Worm (Caenorhabditis elegans): ENCODE measurements around the gene inx-7.

Gene inx-7

DNA sequence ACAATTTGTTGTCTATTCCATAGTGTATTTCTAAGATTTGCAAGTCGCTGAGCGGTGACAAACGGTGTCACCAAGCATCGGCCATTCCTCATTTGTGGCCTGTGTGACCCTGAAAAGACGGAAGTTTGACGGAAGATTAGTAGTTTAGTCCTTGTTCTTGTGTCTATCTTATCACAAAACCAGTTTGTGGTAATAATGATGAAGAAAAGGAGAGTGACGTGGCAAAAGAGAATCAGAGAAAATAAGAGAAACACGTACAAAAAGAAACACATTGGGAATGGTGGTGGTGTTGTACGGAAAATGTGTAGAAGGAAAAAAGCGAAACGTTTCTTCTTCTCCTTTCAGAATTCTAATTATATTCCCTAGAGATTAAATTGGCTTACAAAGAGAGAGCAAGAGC is 7.3 kb downstream of the inx-7 start, which contains the start of gene mcu-1 (continued):
- TF ChIP-seq elt-3 (tag; optimal IDR thresholded peaks at IDR 0.05) (no peak), nhr-11 (tag; optimal IDR thresholded peaks at IDR 0.05) (no peak), mdl-1 (tag; optimal IDR thresholded peaks at IDR 0.05) (no peak), ZK546.5 (tag; optimal IDR thresholded peaks at IDR 0.05) (no peak), unc-62 (GFP tag; optimal IDR thresholded peaks at IDR 0.05) (no peak), aly-2 (tag; optimal IDR thresholded peaks at IDR 0.05) (no peak), alr-1 (tag; optimal IDR thresholded peaks at IDR 0.05) (no peak), elt-1 (tag; optimal IDR thresholded peaks at IDR 0.05) (no peak), ztf-4 (tag; optimal IDR thresholded peaks at IDR 0.05) (no peak), sem-4 (tag; optimal IDR thresholded peaks at IDR 0.05) (no peak)

DNA sequence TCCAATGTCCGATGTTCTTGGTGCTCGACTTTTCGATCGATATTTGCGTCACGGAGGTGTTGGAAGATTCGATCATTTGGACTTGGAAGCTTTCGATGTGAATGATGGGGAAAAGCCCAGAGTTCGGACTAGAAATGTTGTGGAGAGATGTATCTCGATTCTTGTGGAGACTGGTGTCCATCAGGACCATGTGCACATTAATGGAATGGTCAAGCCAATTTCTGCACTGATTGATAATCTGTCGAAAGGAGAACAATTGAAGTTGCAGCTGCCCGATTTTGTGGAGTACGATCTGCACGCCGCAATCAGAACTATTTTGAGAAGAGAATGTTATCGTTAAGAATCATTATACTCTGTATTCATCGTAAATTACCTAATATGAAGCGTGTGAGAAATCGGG is 9.3 kb downstream of the inx-7 start:
- no peak for TF ChIP-seq nhr-11 (tag; optimal IDR thresholded peaks at IDR 0.05)
- no peak for TF ChIP-seq ama-1 (optimal IDR thresholded peaks at IDR 0.05)
- no peak for TF ChIP-seq snpc-4 (tag; optimal IDR thresholded peaks at IDR 0.05)
- TF ChIP-seq unc-55 (GFP tag; optimal IDR thresholded peaks at IDR 0.05), result no peak
- no peak for TF ChIP-seq F13H6.1 (tag; optimal IDR thresholded peaks at IDR 0.05)
- TF ChIP-seq blmp-1 (tag; optimal IDR thresholded peaks at IDR 0.05; ENCODE audit: insufficient read depth), result no peak
- TF ChIP-seq crh-2 (tag; optimal IDR thresholded peaks at IDR 0.05), result no peak
- TF ChIP-seq unc-62 (GFP tag; optimal IDR thresholded peaks at IDR 0.05), result no peak
- no peak for TF ChIP-seq sem-4 (tag; optimal IDR thresholded peaks at IDR 0.05)
- TF ChIP-seq lsy-2 (tag; optimal IDR thresholded peaks at IDR 0.05), result no peak
- TF ChIP-seq elt-1 (tag; optimal IDR thresholded peaks at IDR 0.05), result no peak
- TF ChIP-seq nhr-21 (tag; optimal IDR thresholded peaks at IDR 0.05), result no peak
- TF ChIP-seq zag-1 (tag; optimal IDR thresholded peaks at IDR 0.05), result no peak
- TF ChIP-seq alr-1 (tag; optimal IDR thresholded peaks at IDR 0.05), result no peak
- no peak for TF ChIP-seq sma-9 (GFP tag; optimal IDR thresholded peaks at IDR 0.05)
- no peak for TF ChIP-seq sma-9 (tag; optimal IDR thresholded peaks at IDR 0.05)
- no peak for TF ChIP-seq egl-27 (tag; optimal IDR thresholded peaks at IDR 0.05)
- no peak for TF ChIP-seq nhr-6 (tag; optimal IDR thresholded peaks at IDR 0.05)
- no peak for TF ChIP-seq ceh-16 (tag; optimal IDR thresholded peaks at IDR 0.05)
- TF ChIP-seq lin-39 (tag; optimal IDR thresholded peaks at IDR 0.05), result no peak
- TF ChIP-seq lin-13 (GFP tag; optimal IDR thresholded peaks at IDR 0.05), result no peak

DNA sequence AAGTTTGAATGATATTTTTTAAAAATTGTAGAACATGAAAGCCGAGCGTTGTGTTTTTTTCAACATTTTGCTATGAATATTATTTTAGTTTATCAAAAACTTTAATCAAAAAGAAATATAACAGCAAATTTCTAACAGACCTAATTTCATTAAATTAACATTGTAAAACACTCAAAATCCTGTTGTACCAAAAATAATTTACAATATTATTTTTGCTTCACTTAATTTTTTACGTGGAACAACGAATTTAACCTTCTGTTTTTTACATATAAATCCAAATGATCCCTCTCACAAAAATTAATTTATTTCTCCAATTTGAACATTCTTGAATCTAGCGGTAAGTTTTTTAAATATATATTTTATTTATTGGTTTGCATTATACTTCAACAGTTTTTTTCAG is 12.4 kb downstream of the inx-7 start, which contains the start of gene H32C10.1:
Gene H32C10.1, plus strand, starts transcription at position 301 of the 400 bp plus-strand sequence.
- TF ChIP-seq unc-39 (tag; optimal IDR thresholded peaks at IDR 0.05), result no peak
- TF ChIP-seq crh-2 (tag; optimal IDR thresholded peaks at IDR 0.05), result no peak
- TF ChIP-seq nhr-23 (tag; optimal IDR thresholded peaks at IDR 0.05), result no peak
- TF ChIP-seq ztf-4 (tag; optimal IDR thresholded peaks at IDR 0.05), result no peak
- no peak for TF ChIP-seq F13H6.1 (tag; optimal IDR thresholded peaks at IDR 0.05)
- no peak for TF ChIP-seq gmeb-1 (tag; optimal IDR thresholded peaks at IDR 0.05)
- TF ChIP-seq sma-9 (GFP tag; optimal IDR thresholded peaks at IDR 0.05), result no peak
- TF ChIP-seq sma-9 (tag; optimal IDR thresholded peaks at IDR 0.05), result no peak
- no peak for TF ChIP-seq ceh-82 (tag; optimal IDR thresholded peaks at IDR 0.05)
- TF ChIP-seq nhr-129 (tag; optimal IDR thresholded peaks at IDR 0.05), result no peak
- TF ChIP-seq egl-27 (tag; optimal IDR thresholded peaks at IDR 0.05), result no peak
- TF ChIP-seq alr-1 (tag; optimal IDR thresholded peaks at IDR 0.05), result no peak
- TF ChIP-seq ceh-16 (tag; optimal IDR thresholded peaks at IDR 0.05), result no peak
- no peak for TF ChIP-seq lin-13 (GFP tag; optimal IDR thresholded peaks at IDR 0.05)
- TF ChIP-seq lsy-2 (tag; optimal IDR thresholded peaks at IDR 0.05), result no peak
- no peak for TF ChIP-seq dmd-4 (tag; optimal IDR thresholded peaks at IDR 0.05)
- TF ChIP-seq mab-5 (tag; optimal IDR thresholded peaks at IDR 0.05), result no peak
- TF ChIP-seq ZK546.5 (tag; optimal IDR thresholded peaks at IDR 0.05), result no peak
- no peak for TF ChIP-seq nhr-6 (tag; optimal IDR thresholded peaks at IDR 0.05)
- no peak for TF ChIP-seq sma-3 (GFP tag; optimal IDR thresholded peaks at IDR 0.05)
- TF ChIP-seq ztf-1 (GFP tag; conservative IDR thresholded peaks at IDR 0.05), result no peak

DNA sequence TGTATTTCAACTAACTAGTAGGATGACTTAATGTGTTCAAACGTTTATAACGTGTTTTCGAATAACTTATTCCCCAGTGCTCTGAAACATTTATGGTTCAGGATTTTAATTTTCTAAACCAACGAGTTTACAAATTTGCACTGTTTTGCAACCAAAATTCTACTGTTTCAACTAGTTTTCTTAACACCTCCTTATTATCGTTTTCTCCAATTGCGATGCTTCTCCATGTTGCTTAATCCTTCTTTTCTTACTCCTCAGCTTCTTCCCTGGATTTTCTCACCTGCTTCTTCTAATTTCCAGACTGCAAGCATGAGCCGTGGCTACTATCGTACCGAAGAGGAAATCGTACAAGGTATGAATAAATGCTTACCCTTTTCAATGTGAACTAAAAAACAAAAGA is 16.1 kb downstream of the inx-7 start, which contains the start of gene lin-33:
Gene lin-33, plus strand, starts transcription at position 301 of the 400 bp plus-strand sequence.
- no peak for TF ChIP-seq sma-3 (GFP tag; optimal IDR thresholded peaks at IDR 0.05)
- TF ChIP-seq nhr-21 (tag; optimal IDR thresholded peaks at IDR 0.05), result no peak
- no peak for TF ChIP-seq nhr-129 (tag; optimal IDR thresholded peaks at IDR 0.05)
- TF ChIP-seq F13H6.1 (tag; optimal IDR thresholded peaks at IDR 0.05), result no peak
- no peak for TF ChIP-seq elt-3 (tag; optimal IDR thresholded peaks at IDR 0.05)
- TF ChIP-seq sem-4 (tag; optimal IDR thresholded peaks at IDR 0.05), result no peak
- no peak for TF ChIP-seq mab-5 (tag; optimal IDR thresholded peaks at IDR 0.05)
- TF ChIP-seq lsy-2 (tag; optimal IDR thresholded peaks at IDR 0.05), result no peak
- no peak for TF ChIP-seq sma-9 (GFP tag; optimal IDR thresholded peaks at IDR 0.05)
- TF ChIP-seq sma-9 (tag; optimal IDR thresholded peaks at IDR 0.05), result no peak
- no peak for TF ChIP-seq unc-62 (GFP tag; optimal IDR thresholded peaks at IDR 0.05)
- TF ChIP-seq ztf-11 (tag; optimal IDR thresholded peaks at IDR 0.05), result no peak
